Fruit fly (Drosophila melanogaster) whole organism, embryonic: ENCODE data around the gene CG5447.

Source experiments
- Abd-B ChIP-seq: fragments of 200-800 bp; sonication (Bioruptor generic); optimal IDR thresholded peaks from 2 replicates; lab custom pipeline; 2018; ENCODE audit warnings: missing biosample characterization, mild to moderate bottlenecking, missing genetic modification characterization, moderate library complexity
- Aef1 ChIP-seq: fragments of 200-800 bp; sonication (Bioruptor generic); IDR thresholded peaks from 3 replicates; pipeline ENCODE4 v1.3.6; 2022; ENCODE audit warnings: missing biosample characterization, missing genetic modification characterization
- Asciz ChIP-seq: fragments of 200-800 bp; sonication (Bioruptor generic); optimal IDR thresholded peaks from 2 replicates; lab custom pipeline; 2017; ENCODE audit warnings: missing biosample characterization, mild to moderate bottlenecking, missing genetic modification characterization, missing genetic modification reagents
- Blimp-1 ChIP-seq: fragments of 200-800 bp; sonication (Bioruptor generic); optimal IDR thresholded peaks from 3 replicates; lab custom pipeline; 2018; ENCODE audit warnings: missing biosample characterization, missing genetic modification characterization, mild to moderate bottlenecking, moderate library complexity, missing genetic modification reagents
- CG10321 ChIP-seq: fragments of 200-800 bp; sonication (Bioruptor generic); IDR thresholded peaks from 2 replicates; pipeline ENCODE4 v1.3.6; 2022; ENCODE audit warnings: missing biosample characterization, missing genetic modification characterization
- CG10462 ChIP-seq: fragments of 200-800 bp; sonication (Bioruptor generic); optimal IDR thresholded peaks from 2 replicates; lab custom pipeline; 2016; ENCODE audit warnings: missing biosample characterization, missing genetic modification characterization
- CG13287 ChIP-seq: fragments of 200-800 bp; sonication (Bioruptor generic); IDR thresholded peaks from 2 replicates; pipeline ENCODE4 v1.3.6; 2022; ENCODE audit warnings: missing biosample characterization, missing genetic modification characterization; ENCODE audit not compliant: partially characterized antibody
- CG14710 ChIP-seq: fragments of 200-800 bp; sonication (Bioruptor generic); optimal IDR thresholded peaks from 3 replicates; lab custom pipeline; 2019; ENCODE audit warnings: missing biosample characterization, mild to moderate bottlenecking, missing genetic modification characterization, moderate library complexity
- CG14860 ChIP-seq: fragments of 200-800 bp; sonication (Bioruptor generic); IDR thresholded peaks from 3 replicates; pipeline ENCODE4 v1.3.6; 2022; ENCODE audit warnings: missing biosample characterization, missing genetic modification characterization; ENCODE audit not compliant: partially characterized antibody
- CG16779 ChIP-seq: fragments of 200-800 bp; sonication (Bioruptor generic); IDR thresholded peaks from 2 replicates; pipeline ENCODE4 v1.3.6; 2022; ENCODE audit warnings: missing biosample characterization, missing genetic modification characterization
- CG17912 ChIP-seq: fragments of 200-800 bp; sonication (Bioruptor generic); optimal IDR thresholded peaks from 2 replicates; lab custom pipeline; 2018; ENCODE audit warnings: missing biosample characterization, mild to moderate bottlenecking, missing genetic modification characterization
- CG3407 ChIP-seq: fragments of 200-800 bp; sonication (Bioruptor generic); optimal IDR thresholded peaks from 2 replicates; lab custom pipeline; 2018; ENCODE audit warnings: missing biosample characterization, mild to moderate bottlenecking, missing genetic modification characterization
- CG4404 ChIP-seq: fragments of 200-800 bp; sonication (Bioruptor generic); IDR thresholded peaks from 2 replicates; pipeline ENCODE4 v1.3.6; 2022; ENCODE audit warnings: missing biosample characterization, missing genetic modification characterization
- CG5953 ChIP-seq: fragments of 200-800 bp; sonication (Bioruptor generic); IDR thresholded peaks from 2 replicates; pipeline ENCODE4 v1.3.6; 2022; ENCODE audit warnings: missing biosample characterization, missing genetic modification characterization
- CG6272 ChIP-seq: fragments of 200-800 bp; sonication (Bioruptor generic); IDR thresholded peaks from 2 replicates; pipeline ENCODE4 v1.3.6; 2022; ENCODE audit warnings: missing biosample characterization, missing genetic modification characterization
- CG8281 ChIP-seq: fragments of 200-800 bp; sonication (Bioruptor generic); optimal IDR thresholded peaks from 2 replicates; lab custom pipeline; 2018; ENCODE audit warnings: missing biosample characterization, mild to moderate bottlenecking, missing genetic modification characterization, moderate library complexity
- CG8765 ChIP-seq: fragments of 200-800 bp; sonication (Bioruptor generic); IDR thresholded peaks from 2 replicates; pipeline ENCODE4 v1.3.6; 2022; ENCODE audit warnings: missing biosample characterization, missing genetic modification characterization
- CoRest ChIP-seq: fragments of 200-800 bp; sonication (Bioruptor generic); optimal IDR thresholded peaks from 3 replicates; lab custom pipeline; 2018; ENCODE audit warnings: missing biosample characterization, mild to moderate bottlenecking, missing genetic modification characterization, moderate library complexity
- Deaf1 ChIP-seq: fragments of 200-800 bp; optimal IDR thresholded peaks from 3 replicates; lab custom pipeline; 2019; ENCODE audit warnings: missing biosample characterization, mild to moderate bottlenecking, missing genetic modification characterization, moderate library complexity
- Dp ChIP-seq: fragments of 200-800 bp; sonication (Bioruptor generic); optimal IDR thresholded peaks from 2 replicates; lab custom pipeline; 2018; ENCODE audit warnings: missing biosample characterization, mild to moderate bottlenecking, missing genetic modification characterization, moderate library complexity
- E2f1 ChIP-seq: fragments of 200-800 bp; sonication (Bioruptor generic); IDR thresholded peaks from 2 replicates; pipeline ENCODE4 v1.3.6; 2022; ENCODE audit warnings: missing biosample characterization, missing genetic modification characterization
- H2.0 ChIP-seq: fragments of 200-800 bp; sonication (Bioruptor generic); IDR thresholded peaks from 2 replicates; pipeline ENCODE4 v1.3.6; 2022; ENCODE audit warnings: missing biosample characterization, missing genetic modification characterization
- Hmr ChIP-seq: fragments of 200-800 bp; sonication (Bioruptor generic); optimal IDR thresholded peaks from 3 replicates; lab custom pipeline; 2017; ENCODE audit warnings: mild to moderate bottlenecking, missing biosample characterization, missing genetic modification reagents, missing genetic modification characterization
- Mrtf ChIP-seq: fragments of 200-800 bp; sonication (Bioruptor generic); IDR thresholded peaks from 3 replicates; pipeline ENCODE4 v1.3.6; 2022; ENCODE audit warnings: missing biosample characterization, missing genetic modification characterization
- NfI ChIP-seq: fragments of 200-800 bp; sonication (Bioruptor generic); optimal IDR thresholded peaks from 3 replicates; lab custom pipeline; 2018; ENCODE audit warnings: missing biosample characterization, mild to moderate bottlenecking, missing genetic modification characterization, moderate library complexity
- Opbp ChIP-seq: fragments of 200-800 bp; sonication (Bioruptor generic); IDR thresholded peaks from 3 replicates; pipeline ENCODE4 v1.3.6; 2022; ENCODE audit warnings: missing biosample characterization, missing genetic modification characterization; ENCODE audit not compliant: partially characterized antibody
- Taf1 ChIP-seq: fragments of 200-800 bp; sonication (Bioruptor generic); IDR thresholded peaks from 2 replicates; pipeline ENCODE4 v1.3.6; 2022; ENCODE audit warnings: missing biosample characterization, missing genetic modification characterization
- Xrp1 ChIP-seq: fragments of 200-800 bp; sonication (Bioruptor generic); IDR thresholded peaks from 2 replicates; pipeline ENCODE4 v1.3.6; 2022; ENCODE audit warnings: missing biosample characterization, missing genetic modification characterization
- ase ChIP-seq: fragments of 200-800 bp; sonication (Bioruptor generic); IDR thresholded peaks from 3 replicates; pipeline ENCODE4 v1.3.6; 2022; ENCODE audit warnings: missing biosample characterization, missing genetic modification characterization
- bbx ChIP-seq: fragments of 200-800 bp; sonication (Bioruptor generic); IDR thresholded peaks from 2 replicates; pipeline ENCODE4 v1.3.6; 2022; ENCODE audit warnings: missing biosample characterization, missing genetic modification characterization; ENCODE audit not compliant: partially characterized antibody
- bcd ChIP-seq: fragments of 200-800 bp; sonication (Bioruptor generic); optimal IDR thresholded peaks from 2 replicates; lab custom pipeline; 2017; ENCODE audit warnings: missing biosample characterization, mild to moderate bottlenecking, missing genetic modification characterization
- cg ChIP-seq: fragments of 200-800 bp; sonication (Bioruptor generic); optimal IDR thresholded peaks from 3 replicates; lab custom pipeline; 2019; ENCODE audit warnings: missing biosample characterization, mild to moderate bottlenecking, missing genetic modification characterization, moderate library complexity
- chinmo ChIP-seq: fragments of 200-800 bp; sonication (Bioruptor generic); IDR thresholded peaks from 4 replicates; pipeline ENCODE4 v1.3.6; 2022; ENCODE audit warnings: missing biosample characterization, missing genetic modification characterization; ENCODE audit not compliant: partially characterized antibody
- ci ChIP-seq: fragments of 200-800 bp; sonication (Bioruptor generic); IDR thresholded peaks from 3 replicates; pipeline ENCODE4 v1.3.6; 2022; ENCODE audit warnings: missing biosample characterization, missing genetic modification characterization
- da ChIP-seq: fragments of 200-800 bp; sonication (Bioruptor generic); optimal IDR thresholded peaks from 2 replicates; lab custom pipeline; 2016; ENCODE audit warnings: missing biosample characterization, missing genetic modification characterization
- esg ChIP-seq: fragments of 200-800 bp; sonication (Bioruptor generic); conservative IDR thresholded peaks from 2 replicates; pipeline ENCODE4 v1.3.6; 2022; ENCODE audit warnings: missing biosample characterization, missing genetic modification characterization
- grn ChIP-seq: fragments of 200-800 bp; sonication (Bioruptor generic); optimal IDR thresholded peaks from 3 replicates; lab custom pipeline; 2017; ENCODE audit warnings: missing biosample characterization, missing genetic modification characterization
- hb ChIP-seq: fragments of 200-800 bp; sonication (Bioruptor generic); IDR thresholded peaks from 3 replicates; pipeline ENCODE4 v1.3.6; 2022; ENCODE audit warnings: missing biosample characterization, missing genetic modification characterization; ENCODE audit not compliant: partially characterized antibody
- hkb ChIP-seq, 2 experiments: fragments of 200-800 bp in 1 of 2; fragments of >200 bp in 1 of 2; sonication (Bioruptor generic) in 1 of 2; IDR thresholded peaks in 1 of 2; optimal IDR thresholded peaks in 1 of 2; 2 replicates each; pipeline versions ENCODE4 v1.3.6 to Lab custom; 2017 to 2022; ENCODE audit warnings: missing biosample characterization in 1 of 2, missing genetic modification characterization in 1 of 2
- luna ChIP-seq: fragments of 200-800 bp; sonication (Bioruptor generic); optimal IDR thresholded peaks from 2 replicates; lab custom pipeline; 2016; ENCODE audit warnings: missing biosample characterization, missing genetic modification characterization
- pb ChIP-seq: fragments of 200-800 bp; sonication (Bioruptor generic); optimal IDR thresholded peaks from 3 replicates; lab custom pipeline; 2016; ENCODE audit warnings: missing biosample characterization, missing genetic modification characterization
- slou ChIP-seq: fragments of 200-800 bp; sonication (Bioruptor generic); optimal IDR thresholded peaks from 3 replicates; lab custom pipeline; 2016; ENCODE audit warnings: missing biosample characterization, missing genetic modification characterization
- sqz ChIP-seq: fragments of 200-800 bp; sonication (Bioruptor generic); optimal IDR thresholded peaks from 3 replicates; lab custom pipeline; 2018; ENCODE audit warnings: missing biosample characterization, mild to moderate bottlenecking, missing genetic modification characterization
- ssp ChIP-seq: fragments of 200-800 bp; sonication (Bioruptor generic); IDR thresholded peaks from 2 replicates; pipeline ENCODE4 v1.3.6; 2022; ENCODE audit warnings: missing biosample characterization, missing genetic modification characterization
- tll ChIP-seq, 2 experiments: fragments of 200-800 bp in 1 of 2; fragments of >200 bp in 1 of 2; sonication (Bioruptor generic) in 1 of 2; optimal IDR thresholded peaks; 2 replicates each; lab custom pipeline; 2017 to 2019; ENCODE audit warnings: missing biosample characterization in 2 of 2, missing genetic modification characterization in 2 of 2, mild to moderate bottlenecking in 1 of 2, moderate library complexity in 1 of 2
- toy ChIP-seq: fragments of 200-800 bp; sonication (Bioruptor generic); IDR thresholded peaks from 2 replicates; pipeline ENCODE4 v1.3.6; 2022; ENCODE audit warnings: missing biosample characterization, missing genetic modification characterization
- vvl ChIP-seq: fragments of 200-800 bp; sonication (Bioruptor generic); IDR thresholded peaks from 2 replicates; pipeline ENCODE4 v1.3.6; 2022; ENCODE audit warnings: missing biosample characterization, missing genetic modification characterization
- zfh2 ChIP-seq: fragments of 200-800 bp; sonication (Bioruptor generic); optimal IDR thresholded peaks from 2 replicates; lab custom pipeline; 2016; ENCODE audit warnings: missing biosample characterization, missing genetic modification characterization

The CG5447 gene

DNA sequence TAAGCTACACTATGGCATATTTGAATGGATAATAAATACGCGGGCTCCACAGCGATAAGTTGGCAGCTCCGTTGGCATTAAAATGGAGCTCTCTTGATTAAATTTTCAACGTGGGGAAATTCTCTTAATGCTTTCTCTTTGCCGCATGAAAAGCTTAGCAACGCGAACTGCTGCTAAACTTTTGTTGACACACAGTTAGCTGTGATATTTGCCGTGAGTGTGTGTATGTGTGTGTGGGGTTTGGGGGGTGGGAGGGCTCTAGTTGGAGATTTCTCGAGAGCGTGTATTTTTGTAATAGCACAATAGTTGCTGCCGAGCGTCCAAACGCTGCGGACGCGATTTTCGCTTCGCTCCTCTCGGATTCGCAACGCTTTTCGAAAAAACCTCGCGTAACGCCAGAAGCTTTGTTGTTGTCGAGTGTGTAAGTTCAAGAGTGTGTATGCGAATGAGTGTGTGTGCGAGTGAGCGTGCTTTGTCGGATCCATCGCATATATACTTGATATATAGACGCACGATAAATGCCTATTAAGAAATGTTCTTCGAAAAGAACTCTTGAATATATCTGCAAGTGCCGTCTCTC is 9.0 kb downstream of the CG5447 start, which contains the start of gene CG5455 (continued):
- TF ChIP-seq CG5953 (GFP tag; lab: Robert Waterston, UW) = peak; percentile 61
- no peak for TF ChIP-seq grn (GFP tag; lab: Kevin White, UChicago)
- TF ChIP-seq Xrp1 (GFP tag; lab: Robert Waterston, UW) = no peak
- TF ChIP-seq zfh2 (GFP tag; lab: Kevin White, UChicago) = peak; percentile 7
- TF ChIP-seq sqz (GFP tag; lab: Kevin White, UChicago) = no peak
- no peak for TF ChIP-seq hkb (optimal IDR thresholded peaks at IDR 0.05; lab: Kevin White, UChicago)
- TF ChIP-seq hkb (GFP tag; IDR thresholded peaks at IDR 0.05; lab: Robert Waterston, UW) = peak; percentile 74
- no peak for TF ChIP-seq CoRest (tag; lab: Kevin White, UChicago)
- TF ChIP-seq bbx (GFP tag; lab: Robert Waterston, UW) = peak; percentile 70; the same call in 1 of the 2 replicates
- TF ChIP-seq CG8281 = no peak
- TF ChIP-seq CG14860 (GFP tag; lab: Robert Waterston, UW) = no peak
- TF ChIP-seq CG14710 (tag; lab: Kevin White, UChicago) = no peak
- peak; percentile 78 for TF ChIP-seq Hmr
- peak; percentile 56 for TF ChIP-seq CG17912 (GFP tag; lab: Kevin White, UChicago)
- peak; percentile 28; the same call in 1 of the 2 replicates for TF ChIP-seq Taf1 (GFP tag; lab: Robert Waterston, UW)
- peak; percentile 51; the same call in 2 of the 3 replicates for TF ChIP-seq Aef1 (GFP tag; lab: Robert Waterston, UW)
- TF ChIP-seq H2.0 = peak; percentile 25; the same call in 1 of the 2 replicates
- TF ChIP-seq Deaf1 (tag; lab: Kevin White, UChicago) = peak; percentile 89
- TF ChIP-seq esg = no peak
- TF ChIP-seq E2f1 (GFP tag; lab: Robert Waterston, UW) = no peak
- TF ChIP-seq CG13287 (GFP tag; lab: Robert Waterston, UW) = peak; percentile 66
- no peak for TF ChIP-seq hb (GFP tag; lab: Robert Waterston, UW)
- TF ChIP-seq Asciz = peak; percentile 20
- 0 out of 2 replicates have a peak, but pooled peaks have one; percentile 24 for TF ChIP-seq CG10321
- peak; percentile 37 for TF ChIP-seq bcd (GFP tag; lab: Kevin White, UChicago)
- TF ChIP-seq CG16779 (GFP tag; lab: Robert Waterston, UW) = peak; percentile 79
- TF ChIP-seq ase = no peak
- TF ChIP-seq ci (GFP tag; lab: Robert Waterston, UW) = peak; percentile 87
- TF ChIP-seq CG10462 (GFP tag; lab: Kevin White, UChicago) = no peak
- peak; percentile 39; the same call in 1 of the 3 replicates for TF ChIP-seq Mrtf (GFP tag; lab: Robert Waterston, UW)
- no peak for TF ChIP-seq tll (GFP tag; optimal IDR thresholded peaks at IDR 0.05; lab: Kevin White, UChicago)
- TF ChIP-seq slou (GFP tag; lab: Kevin White, UChicago) = no peak
- TF ChIP-seq toy (GFP tag; lab: Robert Waterston, UW) = peak; percentile 32; the same call in 1 of the 2 replicates
- TF ChIP-seq da = no peak
- TF ChIP-seq NfI = peak; percentile 16
- peak; percentile 38 for TF ChIP-seq luna (GFP tag; lab: Kevin White, UChicago)
- peak; percentile 91 for TF ChIP-seq cg
- TF ChIP-seq Opbp (GFP tag; lab: Robert Waterston, UW) = peak; percentile 62; the same call in 1 of the 3 replicates
- TF ChIP-seq Blimp-1 (GFP tag; lab: Kevin White, UChicago) = peak; percentile 16
- no peak for TF ChIP-seq CG4404
- TF ChIP-seq CG8765 (GFP tag; lab: Robert Waterston, UW) = no peak
- peak; percentile 77 for TF ChIP-seq vvl (GFP tag; lab: Robert Waterston, UW)
- no peak for TF ChIP-seq Abd-B (GFP tag; lab: Kevin White, UChicago)
- 0 out of 2 replicates have a peak, but pooled peaks have one; percentile 13 for TF ChIP-seq CG6272
- TF ChIP-seq ssp (GFP tag; lab: Robert Waterston, UW) = no peak
- TF ChIP-seq Dp (GFP tag; lab: Kevin White, UChicago) = peak; percentile 94
- peak; percentile 23 for TF ChIP-seq pb (GFP tag; lab: Kevin White, UChicago)
- no peak for TF ChIP-seq CG3407 (GFP tag; lab: Kevin White, UChicago)
- TF ChIP-seq chinmo (GFP tag; lab: Robert Waterston, UW) = peak; percentile 92; the same call in 2 of the 4 replicates
